Fruit fly (Drosophila melanogaster) whole organism, embryonic: Measurements from ENCODE around the gene REG.

Source experiments
- B-H2 ChIP-seq: fragments of 200-800 bp; sonication (Bioruptor generic); optimal IDR thresholded peaks from 2 replicates; lab custom pipeline; 2018; ENCODE audit warnings: missing biosample characterization, mild to moderate bottlenecking, missing genetic modification characterization
- CG10147 ChIP-seq: fragments of 200-800 bp; sonication (Bioruptor generic); optimal IDR thresholded peaks from 2 replicates; lab custom pipeline; 2019; ENCODE audit warnings: missing biosample characterization, mild to moderate bottlenecking, missing genetic modification characterization, moderate library complexity
- CG11085 ChIP-seq: fragments of 200-800 bp; sonication (Bioruptor generic); IDR thresholded peaks from 2 replicates; pipeline ENCODE4 v1.3.6; 2022; ENCODE audit warnings: missing biosample characterization, missing genetic modification characterization
- CG11247 ChIP-seq: fragments of 200-800 bp; sonication (Bioruptor generic); IDR thresholded peaks from 2 replicates; pipeline ENCODE4 v1.3.6; 2022; ENCODE audit warnings: missing biosample characterization, missing genetic modification characterization
- CG11695 ChIP-seq: fragments of 200-800 bp; sonication (Bioruptor generic); IDR thresholded peaks from 3 replicates; pipeline ENCODE4 v1.3.6; 2022; ENCODE audit warnings: missing biosample characterization, missing genetic modification characterization
- CG12391 ChIP-seq: fragments of 200-800 bp; sonication (Bioruptor generic); optimal IDR thresholded peaks from 3 replicates; lab custom pipeline; 2018; ENCODE audit warnings: missing biosample characterization, mild to moderate bottlenecking, missing genetic modification characterization, moderate library complexity
- CG15696 ChIP-seq: fragments of 200-800 bp; sonication (Bioruptor generic); optimal IDR thresholded peaks from 2 replicates; lab custom pipeline; 2019; ENCODE audit warnings: missing biosample characterization, mild to moderate bottlenecking, missing genetic modification characterization, moderate library complexity
- CG16779 ChIP-seq: fragments of 200-800 bp; sonication (Bioruptor generic); IDR thresholded peaks from 2 replicates; pipeline ENCODE4 v1.3.6; 2022; ENCODE audit warnings: missing biosample characterization, missing genetic modification characterization
- CG2129 ChIP-seq: fragments of 200-800 bp; sonication (Bioruptor generic); IDR thresholded peaks from 2 replicates; pipeline ENCODE4 v1.3.6; 2022; ENCODE audit warnings: missing biosample characterization, missing genetic modification characterization; ENCODE audit not compliant: partially characterized antibody
- CG2889 ChIP-seq: fragments of 200-800 bp; sonication (Bioruptor generic); IDR thresholded peaks from 3 replicates; pipeline ENCODE4 v1.3.6; 2022; ENCODE audit warnings: missing biosample characterization, missing genetic modification characterization
- CG31224 ChIP-seq: fragments of 200-800 bp; sonication (Bioruptor generic); IDR thresholded peaks from 2 replicates; pipeline ENCODE4 v1.3.6; 2022; ENCODE audit warnings: missing biosample characterization, missing genetic modification characterization
- CG32767 ChIP-seq: fragments of 200-800 bp; sonication (Bioruptor generic); IDR thresholded peaks from 2 replicates; pipeline ENCODE4 v1.3.6; 2022; ENCODE audit warnings: missing biosample characterization, missing genetic modification characterization
- CG3726 ChIP-seq: fragments of 200-800 bp; sonication (Bioruptor generic); IDR thresholded peaks from 3 replicates; pipeline ENCODE4, ENCODE4 v1.3.6; 2022; ENCODE audit warnings: missing biosample characterization, missing genetic modification characterization
- CG4854 ChIP-seq: fragments of 200-800 bp; sonication (Bioruptor generic); optimal IDR thresholded peaks from 2 replicates; lab custom pipeline; 2016; ENCODE audit warnings: missing biosample characterization, missing genetic modification characterization, inconsistent platforms
- CG6854 ChIP-seq: fragments of 200-800 bp; sonication (Bioruptor generic); optimal IDR thresholded peaks from 3 replicates; lab custom pipeline; 2017; ENCODE audit warnings: missing biosample characterization, mild to moderate bottlenecking, missing genetic modification characterization
- CG7271 ChIP-seq: fragments of 200-800 bp; sonication (Bioruptor generic); optimal IDR thresholded peaks from 2 replicates; lab custom pipeline; 2018; ENCODE audit warnings: missing biosample characterization, mild to moderate bottlenecking, missing genetic modification characterization, moderate library complexity
- CG9932 ChIP-seq: fragments of 200-800 bp; sonication (Bioruptor generic); IDR thresholded peaks from 2 replicates; pipeline ENCODE4 v1.3.6; 2022; ENCODE audit warnings: missing biosample characterization, missing genetic modification characterization
- CTCF ChIP-seq: fragments of 200-800 bp; sonication (Bioruptor generic); optimal IDR thresholded peaks from 2 replicates; lab custom pipeline; 2017; ENCODE audit warnings: missing biosample characterization, mild to moderate bottlenecking, missing genetic modification characterization, moderate library complexity
- Dek ChIP-seq: fragments of 200-800 bp; sonication (Bioruptor generic); optimal IDR thresholded peaks from 3 replicates; lab custom pipeline; 2019; ENCODE audit warnings: missing biosample characterization, mild to moderate bottlenecking, missing genetic modification characterization, moderate library complexity
- Dll ChIP-seq: fragments of 200-800 bp; sonication (Bioruptor generic); IDR thresholded peaks from 4 replicates; pipeline ENCODE4 v1.3.6; 2022; ENCODE audit warnings: missing biosample characterization, missing genetic modification characterization; ENCODE audit not compliant: partially characterized antibody
- Fer3 ChIP-seq: fragments of 200-800 bp; sonication (Bioruptor generic); optimal IDR thresholded peaks from 2 replicates; lab custom pipeline; 2018; ENCODE audit warnings: missing biosample characterization, mild to moderate bottlenecking, missing genetic modification characterization, moderate library complexity
- Gsc ChIP-seq: fragments of 200-800 bp; sonication (Bioruptor generic); IDR thresholded peaks from 2 replicates; pipeline ENCODE4 v1.3.6; 2022; ENCODE audit warnings: missing biosample characterization, missing genetic modification characterization
- HLHmδ ChIP-seq: fragments of 200-800 bp; sonication (Bioruptor generic); optimal IDR thresholded peaks from 2 replicates; lab custom pipeline; 2018; ENCODE audit warnings: missing biosample characterization, mild to moderate bottlenecking, missing genetic modification characterization, moderate library complexity
- Meics ChIP-seq: fragments of 200-800 bp; sonication (Bioruptor generic); optimal IDR thresholded peaks from 2 replicates; lab custom pipeline; 2017; ENCODE audit warnings: missing biosample characterization, mild to moderate bottlenecking, missing genetic modification characterization
- Nf-YB ChIP-seq: fragments of 200-800 bp; sonication (Bioruptor generic); optimal IDR thresholded peaks from 3 replicates; lab custom pipeline; 2019; ENCODE audit warnings: missing biosample characterization, mild to moderate bottlenecking, missing genetic modification characterization, moderate library complexity
- Poxn ChIP-seq: fragments of 200-800 bp; sonication (Bioruptor generic); IDR thresholded peaks from 2 replicates; pipeline ENCODE4 v1.3.6; 2022; ENCODE audit warnings: missing biosample characterization, missing genetic modification characterization
- Vsx1 ChIP-seq: fragments of 200-800 bp; sonication (Bioruptor generic); optimal IDR thresholded peaks from 2 replicates; lab custom pipeline; 2017; ENCODE audit warnings: missing biosample characterization, mild to moderate bottlenecking, missing genetic modification characterization, missing genetic modification reagents
- aop ChIP-seq: fragments of 200-800 bp; sonication (Bioruptor generic); IDR thresholded peaks from 2 replicates; pipeline ENCODE4 v1.3.6; 2022; ENCODE audit warnings: missing biosample characterization, missing genetic modification characterization
- bbx ChIP-seq: fragments of 200-800 bp; sonication (Bioruptor generic); IDR thresholded peaks from 2 replicates; pipeline ENCODE4 v1.3.6; 2022; ENCODE audit warnings: missing biosample characterization, missing genetic modification characterization; ENCODE audit not compliant: partially characterized antibody
- bcd ChIP-seq: fragments of 200-800 bp; sonication (Bioruptor generic); optimal IDR thresholded peaks from 2 replicates; lab custom pipeline; 2017; ENCODE audit warnings: missing biosample characterization, mild to moderate bottlenecking, missing genetic modification characterization
- chif ChIP-seq, 2 experiments: fragments of 200-800 bp; sonication (Bioruptor generic); optimal IDR thresholded peaks; 3 replicates each; lab custom pipeline; 2016; ENCODE audit warnings: missing biosample characterization in 2 of 2, missing genetic modification characterization in 2 of 2
- dm ChIP-seq: fragments of 200-800 bp; sonication (Bioruptor generic); optimal IDR thresholded peaks from 3 replicates; lab custom pipeline; 2016; ENCODE audit warnings: missing biosample characterization, missing genetic modification characterization
- dpn ChIP-seq, 2 experiments: fragments of 200-800 bp; sonication (Bioruptor generic); optimal IDR thresholded peaks; 3 replicates each; lab custom pipeline; 2016; ENCODE audit warnings: missing biosample characterization in 2 of 2, missing genetic modification characterization in 2 of 2
- ems ChIP-seq: fragments of 200-800 bp; sonication (Bioruptor generic); optimal IDR thresholded peaks from 3 replicates; lab custom pipeline; 2016; ENCODE audit warnings: missing biosample characterization, missing genetic modification characterization
- gce ChIP-seq: fragments of 200-800 bp; sonication (Bioruptor generic); IDR thresholded peaks from 3 replicates; pipeline ENCODE4 v1.3.6; 2022; ENCODE audit warnings: missing biosample characterization, missing genetic modification characterization
- hbn ChIP-seq: fragments of 200-800 bp; sonication (Bioruptor generic); IDR thresholded peaks from 2 replicates; pipeline ENCODE4 v1.3.6; 2022; ENCODE audit warnings: missing biosample characterization, missing genetic modification characterization; ENCODE audit not compliant: partially characterized antibody
- mirr ChIP-seq: fragments of 200-800 bp; sonication (Bioruptor generic); optimal IDR thresholded peaks from 3 replicates; lab custom pipeline; 2018; ENCODE audit warnings: missing biosample characterization, mild to moderate bottlenecking, missing genetic modification characterization
- nom ChIP-seq: fragments of 200-800 bp; sonication (Bioruptor generic); optimal IDR thresholded peaks from 2 replicates; lab custom pipeline; 2017; ENCODE audit warnings: missing biosample characterization, missing genetic modification characterization, mild to moderate bottlenecking, moderate library complexity, missing genetic modification reagents
- org-1 ChIP-seq: fragments of 200-800 bp; sonication (Bioruptor generic); optimal IDR thresholded peaks from 2 replicates; lab custom pipeline; 2017; ENCODE audit warnings: missing biosample characterization, missing genetic modification characterization
- pnt ChIP-seq: fragments of 200-800 bp; sonication (Bioruptor generic); optimal IDR thresholded peaks from 3 replicates; lab custom pipeline; 2016; ENCODE audit warnings: missing biosample characterization, missing genetic modification characterization
- rib ChIP-seq: fragments of 200-800 bp; sonication (Bioruptor generic); IDR thresholded peaks from 2 replicates; pipeline ENCODE4 v1.3.6; 2022; ENCODE audit warnings: missing biosample characterization, missing genetic modification characterization
- ro ChIP-seq: fragments of 200-800 bp; sonication (Bioruptor generic); IDR thresholded peaks from 2 replicates; pipeline ENCODE4 v1.3.6; 2022; ENCODE audit warnings: missing biosample characterization, missing genetic modification characterization
- seq ChIP-seq: fragments of 200-800 bp; sonication (Bioruptor generic); IDR thresholded peaks from 2 replicates; pipeline ENCODE4 v1.3.6; 2022; ENCODE audit warnings: missing biosample characterization, missing genetic modification characterization
- so ChIP-seq: fragments of 200-800 bp; sonication (Bioruptor generic); IDR thresholded peaks from 3 replicates; pipeline ENCODE4 v1.3.6; 2022; ENCODE audit warnings: missing biosample characterization, missing genetic modification characterization
- tgo ChIP-seq: fragments of 200-800 bp; sonication (Bioruptor generic); IDR thresholded peaks from 3 replicates; pipeline ENCODE4 v1.3.6; 2022; ENCODE audit warnings: missing biosample characterization, missing genetic modification characterization
- unpg ChIP-seq: fragments of 200-800 bp; sonication (Bioruptor generic); optimal IDR thresholded peaks from 3 replicates; lab custom pipeline; 2018; ENCODE audit warnings: missing biosample characterization, mild to moderate bottlenecking, missing genetic modification characterization, moderate library complexity
- vfl ChIP-seq: fragments of 200-800 bp; sonication (Bioruptor generic); optimal IDR thresholded peaks from 2 replicates; lab custom pipeline; 2016; ENCODE audit warnings: missing biosample characterization, missing genetic modification characterization
- zfh2 ChIP-seq: fragments of 200-800 bp; sonication (Bioruptor generic); optimal IDR thresholded peaks from 2 replicates; lab custom pipeline; 2016; ENCODE audit warnings: missing biosample characterization, missing genetic modification characterization

The REG gene

dm6 chrX:13233811-13234737 lies 21.9 kb downstream of the REG start (continued):
- TF ChIP-seq zfh2: peak; percentile 18
- TF ChIP-seq CG32767 (GFP tag; lab: Robert Waterston, UW): peak; percentile 62; the same call in 1 of the 2 replicates
- TF ChIP-seq CG11085: peak; percentile 65
- TF ChIP-seq Gsc (GFP tag; lab: Robert Waterston, UW): peak; percentile 61
- TF ChIP-seq Fer3: peak; percentile 56
- TF ChIP-seq B-H2: no peak
- peak; percentile 71 for TF ChIP-seq CG4854 (GFP tag; lab: Kevin White, UChicago)
- peak; percentile 68; the same call in 2 of the 3 replicates for TF ChIP-seq gce
- TF ChIP-seq CG7271 (tag; lab: Kevin White, UChicago): peak; percentile 89
- peak; percentile 13; the same call in 1 of the 2 replicates for TF ChIP-seq aop (GFP tag; lab: Robert Waterston, UW)
- TF ChIP-seq CG6854 (GFP tag; lab: Kevin White, UChicago): peak; percentile 32
- TF ChIP-seq CG16779 (GFP tag; lab: Robert Waterston, UW): no peak
- TF ChIP-seq Nf-YB (GFP tag; lab: Kevin White, UChicago): peak; percentile 65
- TF ChIP-seq chif (GFP tag; optimal IDR thresholded peaks at IDR 0.05; lab: Kevin White, UChicago): peak; percentile 82 to 92
- peak; percentile 47; the same call in 2 of the 3 replicates for TF ChIP-seq CG3726 (GFP tag; lab: Robert Waterston, UW)
- peak; percentile 78; the same call in 2 of the 3 replicates for TF ChIP-seq so
- TF ChIP-seq bbx (GFP tag; lab: Robert Waterston, UW): no peak
- TF ChIP-seq rib (GFP tag; lab: Robert Waterston, UW): 0 out of 2 replicates have a peak, but pooled peaks have one; percentile 23
- TF ChIP-seq dpn (GFP tag; optimal IDR thresholded peaks at IDR 0.05; lab: Kevin White, UChicago): peak; percentile 71 to 82
- TF ChIP-seq nom (GFP tag; lab: Kevin White, UChicago): peak; percentile 92
- peak; percentile 49 for TF ChIP-seq vfl (GFP tag; lab: Kevin White, UChicago)
- TF ChIP-seq ro (GFP tag; lab: Robert Waterston, UW): peak; percentile 64; the same call in 1 of the 2 replicates
- TF ChIP-seq CG11695 (GFP tag; lab: Robert Waterston, UW): peak; percentile 77
- peak; percentile 84 for TF ChIP-seq CG2889 (GFP tag; lab: Robert Waterston, UW)
- TF ChIP-seq Meics: peak; percentile 67
- no peak for TF ChIP-seq HLHmδ (GFP tag; lab: Kevin White, UChicago)
- TF ChIP-seq CG9932 (GFP tag; lab: Robert Waterston, UW): peak; percentile 61
- peak; percentile 82 for TF ChIP-seq org-1 (GFP tag; lab: Kevin White, UChicago)
- peak; percentile 86 for TF ChIP-seq bcd (GFP tag; lab: Kevin White, UChicago)
- TF ChIP-seq CG10147 (GFP tag; lab: Kevin White, UChicago): peak; percentile 46
- TF ChIP-seq seq (GFP tag; lab: Robert Waterston, UW): peak; percentile 35; the same call in 1 of the 2 replicates
- peak; percentile 68 for TF ChIP-seq ems
- peak; percentile 34 for TF ChIP-seq Dek
- TF ChIP-seq CG12391 (tag; lab: Kevin White, UChicago): peak; percentile 87
- TF ChIP-seq Dll (GFP tag; lab: Robert Waterston, UW): no peak
- TF ChIP-seq CG31224 (GFP tag; lab: Robert Waterston, UW): peak; percentile 69
- TF ChIP-seq CG15696 (tag; lab: Kevin White, UChicago): peak; percentile 97
- TF ChIP-seq Vsx1: peak; percentile 35
- TF ChIP-seq mirr: no peak
- TF ChIP-seq hbn (GFP tag; lab: Robert Waterston, UW): no peak
- TF ChIP-seq CG11247 (GFP tag; lab: Robert Waterston, UW): peak; percentile 78
- peak; percentile 79 for TF ChIP-seq tgo (GFP tag; lab: Robert Waterston, UW)
- peak; percentile 52 for TF ChIP-seq dm
- TF ChIP-seq CTCF (GFP tag; lab: Kevin White, UChicago): no peak
- TF ChIP-seq CG2129: no peak
- TF ChIP-seq unpg (GFP tag; lab: Kevin White, UChicago): peak; percentile 81
- TF ChIP-seq Poxn (GFP tag; lab: Robert Waterston, UW): no peak
- peak; percentile 91 for TF ChIP-seq pnt (GFP tag; lab: Kevin White, UChicago)
